Worm (Caenorhabditis elegans): ENCODE results near the gene Y62H9A.14.

- TF ChIP-seq nhr-76 (tag; optimal IDR thresholded peaks at IDR 0.05) (no peak), spr-1 (tag; optimal IDR thresholded peaks at IDR 0.05) (no peak), mep-1 (tag; optimal IDR thresholded peaks at IDR 0.05) (no peak), tag-97 (GFP tag; IDR thresholded peaks at IDR 0.05) (no peak)
These were observed 35.5 kb upstream of the Y62H9A.14 start, which contains the start of gene Y62H9A.7 for ce11 chrX:11885577-11885976.

All from whole organism, L4 larva.